Worm (Caenorhabditis elegans): ENCODE measurements around the gene K09F6.13.

ce11 chrII:2336177-2336576, 47.3 kb downstream of the K09F6.13 start:
- TF ChIP-seq dao-5 (tag; optimal IDR thresholded peaks at IDR 0.05) (no peak), him-1 (tag; optimal IDR thresholded peaks at IDR 0.05) (no peak)

All from whole organism, L4/young adult.